Worm (Caenorhabditis elegans): ENCODE data around the gene srx-58.

srx-58 gene

ce11 chrV:15394906-15395305 is 42.4 kb downstream of the srx-58 start, which contains the start of gene T06E6.1:
TSS of gene T06E6.1 (minus strand) at chrV:15394961.
- TF ChIP-seq unc-62 (GFP tag; optimal IDR thresholded peaks at IDR 0.05), result no peak

ce11 chrV:15395347-15395746 is 42.9 kb downstream of the srx-58 start, which contains the start of gene cyb-3:
TSS of gene cyb-3 (plus strand) at chrV:15395696.
- no peak for TF ChIP-seq unc-62 (GFP tag; optimal IDR thresholded peaks at IDR 0.05)

DNA sequence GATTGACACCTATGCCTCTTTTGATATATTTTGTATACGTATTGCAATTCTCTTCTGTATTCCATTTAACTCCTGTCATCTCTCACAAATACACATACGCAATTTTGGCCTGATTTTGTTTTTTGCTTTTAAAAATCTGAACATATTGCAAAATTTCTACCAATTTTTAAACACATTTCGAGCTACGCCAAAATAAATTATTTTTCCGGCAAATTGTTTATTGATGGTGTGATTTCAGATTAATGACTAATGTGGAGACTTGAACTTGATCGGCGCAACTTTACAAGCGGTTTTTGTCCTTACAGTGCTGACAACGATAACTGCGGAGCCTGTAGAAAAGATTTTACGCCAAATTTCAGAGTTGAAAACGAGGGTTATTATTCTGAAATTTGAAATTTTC is 44.7 kb downstream of the srx-58 start:
- TF ChIP-seq unc-62 (GFP tag; optimal IDR thresholded peaks at IDR 0.05), result no peak

ce11 chrV:15398728-15399127 is 46.3 kb downstream of the srx-58 start, which contains the start of gene fbxa-199:
TSS of gene fbxa-199 (minus strand) at chrV:15398828.
- TF ChIP-seq unc-62 (GFP tag; optimal IDR thresholded peaks at IDR 0.05), result no peak

DNA sequence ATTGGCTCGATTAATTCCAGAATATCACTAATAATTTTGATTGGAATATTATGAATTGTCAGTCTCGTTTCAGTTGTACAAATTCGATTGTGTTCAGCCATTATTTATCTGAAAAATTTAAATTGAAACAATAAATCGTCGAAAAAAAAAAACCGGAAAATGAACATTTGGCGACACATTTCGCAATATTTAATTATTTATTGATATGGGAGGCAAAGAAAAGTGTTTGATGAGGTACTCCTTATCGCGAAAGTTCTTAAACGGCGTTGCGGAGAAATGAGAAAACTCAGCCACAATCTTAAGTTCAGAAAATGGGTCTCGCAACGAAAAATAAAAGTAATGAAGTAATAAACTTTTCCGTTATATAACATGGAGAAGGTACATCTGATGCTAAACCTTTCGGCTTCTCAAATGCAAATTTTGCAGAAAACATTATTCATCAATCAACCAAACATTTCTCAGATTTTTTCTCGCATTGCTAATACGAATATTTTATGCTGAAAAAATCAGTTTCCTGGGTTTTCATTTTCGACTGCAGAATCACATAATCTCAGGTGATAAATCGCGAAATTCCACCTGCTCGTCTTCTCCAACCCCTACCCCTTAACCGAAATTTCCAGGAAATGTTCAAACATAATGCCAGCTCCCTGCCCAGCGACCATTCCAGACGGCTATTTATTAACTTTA is 47.4 kb downstream of the srx-58 start, which contains the start of the genes T06E6.15 and sri-7:
Gene T06E6.15 (minus strand): TSS at position 101 of the 687 bp plus-strand sequence.
Gene sri-7 (plus strand): TSS at position 637 of the 687 bp plus-strand sequence.
- TF ChIP-seq unc-62 (GFP tag; optimal IDR thresholded peaks at IDR 0.05), result no peak

DNA sequence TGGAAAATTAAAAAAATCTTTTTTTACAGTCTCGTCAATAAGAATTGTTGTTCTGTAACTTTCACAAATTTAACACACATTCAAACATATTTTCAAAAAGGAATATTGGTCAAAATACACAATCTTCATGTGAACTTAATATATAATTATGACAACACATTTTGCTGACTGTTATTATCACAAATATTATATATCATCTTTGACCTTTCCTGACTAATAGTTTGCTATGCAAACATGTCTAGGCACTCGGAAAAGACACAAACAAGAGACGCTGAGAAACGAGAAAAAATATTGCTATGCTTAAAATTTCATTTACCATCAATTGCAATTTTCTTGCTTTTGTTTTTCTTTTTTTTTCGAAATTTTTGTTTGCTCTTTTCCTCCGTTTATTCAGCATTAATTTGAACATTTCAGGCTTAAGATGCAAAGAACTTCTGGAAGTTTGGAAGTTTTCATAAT is 49.4 kb downstream of the srx-58 start, which contains the start of gene fbxa-135:
Gene fbxa-135 (plus strand): TSS at position 409 of the 459 bp plus-strand sequence.
- TF ChIP-seq unc-62 (GFP tag; optimal IDR thresholded peaks at IDR 0.05), result no peak

All from whole organism, dauer.